Worm (Caenorhabditis elegans) whole organism, mixed stage, embryonic: ENCODE data around the gene flh-2.

ENCODE experiments used
- M03D4.4 ChIP-seq: sonication (generic microtip); optimal IDR thresholded peaks from 2 replicates; lab custom pipeline; 2017; ENCODE audit warnings: mild to moderate bottlenecking, missing genetic modification characterization, missing compliant biosample characterization
- bed-3 ChIP-seq: fragments of 200-800 bp; sonication (Bioruptor generic); optimal IDR thresholded peaks from 3 replicates; lab custom pipeline; 2018; ENCODE audit warnings: mild to moderate bottlenecking, missing genetic modification characterization, moderate library complexity, missing compliant biosample characterization
- ceh-39 ChIP-seq: fragments of 150-350 bp; optimal IDR thresholded peaks from 2 replicates; lab custom pipeline; 2014; ENCODE audit warnings: missing biosample characterization, missing genetic modification characterization
- ceh-43 ChIP-seq: fragments of 200-800 bp; sonication (Bioruptor generic); optimal IDR thresholded peaks from 2 replicates; lab custom pipeline; 2018; ENCODE audit warnings: mild to moderate bottlenecking, missing genetic modification characterization, moderate library complexity, missing compliant biosample characterization
- ceh-83 ChIP-seq: fragments of 200-800 bp; sonication (Bioruptor generic); optimal IDR thresholded peaks from 2 replicates; lab custom pipeline; 2018; ENCODE audit warnings: mild to moderate bottlenecking, missing genetic modification characterization, missing compliant biosample characterization
- ces-1 ChIP-seq: fragments of 150-350 bp; optimal IDR thresholded peaks from 2 replicates; lab custom pipeline; 2014; ENCODE audit warnings: missing biosample characterization, missing genetic modification reagents, missing genetic modification characterization
- cnd-1 ChIP-seq: fragments of 200-800 bp; sonication (Bioruptor generic); optimal IDR thresholded peaks from 2 replicates; lab custom pipeline; 2018; ENCODE audit warnings: mild to moderate bottlenecking, missing genetic modification characterization, missing compliant biosample characterization
- drap-1 ChIP-seq: fragments of 200-800 bp; sonication (Bioruptor generic); optimal IDR thresholded peaks from 3 replicates; lab custom pipeline; 2018; ENCODE audit warnings: mild to moderate bottlenecking, missing genetic modification characterization, missing compliant biosample characterization
- elt-3 ChIP-seq: fragments of 150-350 bp; optimal IDR thresholded peaks from 2 replicates; lab custom pipeline; 2014; ENCODE audit warnings: missing biosample characterization, missing genetic modification characterization
- flh-1 ChIP-seq: fragments of 200-800 bp; sonication (Bioruptor generic); optimal IDR thresholded peaks from 2 replicates; lab custom pipeline; 2018; ENCODE audit warnings: mild to moderate bottlenecking, missing genetic modification characterization, moderate library complexity, missing compliant biosample characterization
- ham-2 ChIP-seq: fragments of 200-800 bp; sonication (Bioruptor generic); optimal IDR thresholded peaks from 2 replicates; lab custom pipeline; 2018; ENCODE audit warnings: mild to moderate bottlenecking, missing genetic modification characterization, missing compliant biosample characterization
- lin-13 ChIP-seq: fragments of 150-350 bp; optimal IDR thresholded peaks from 2 replicates; lab custom pipeline; 2014; ENCODE audit warnings: missing biosample characterization, missing genetic modification characterization
- lin-32 ChIP-seq: fragments of 200-800 bp; sonication (Bioruptor generic); optimal IDR thresholded peaks from 2 replicates; lab custom pipeline; 2018; ENCODE audit warnings: mild to moderate bottlenecking, missing genetic modification characterization, missing compliant biosample characterization
- lsy-2 ChIP-seq: fragments of 150-350 bp; optimal IDR thresholded peaks from 2 replicates; lab custom pipeline; 2014; ENCODE audit warnings: missing biosample characterization, missing genetic modification characterization
- mab-5 ChIP-seq: fragments of 150-350 bp; optimal IDR thresholded peaks from 2 replicates; lab custom pipeline; 2014; ENCODE audit warnings: missing biosample characterization, missing genetic modification characterization
- mep-1 ChIP-seq: fragments of 150-350 bp; optimal IDR thresholded peaks from 2 replicates; lab custom pipeline; 2017; ENCODE audit warnings: missing biosample characterization, missing genetic modification reagents, missing genetic modification characterization, inconsistent platforms
- mls-2 ChIP-seq: sonication (generic microtip); optimal IDR thresholded peaks from 2 replicates; lab custom pipeline; 2016; ENCODE audit warnings: mild to moderate bottlenecking, missing genetic modification characterization, moderate library complexity, missing compliant biosample characterization
- nhr-12 ChIP-seq: fragments of 150-350 bp; optimal IDR thresholded peaks from 2 replicates; lab custom pipeline; 2014; ENCODE audit warnings: missing biosample characterization, missing genetic modification characterization
- nhr-2 ChIP-seq: fragments of 150-350 bp; optimal IDR thresholded peaks from 2 replicates; lab custom pipeline; 2014; ENCODE audit warnings: missing biosample characterization, missing genetic modification characterization
- nhr-237 ChIP-seq: fragments of 150-350 bp; optimal IDR thresholded peaks from 2 replicates; lab custom pipeline; 2014; ENCODE audit warnings: missing biosample characterization, missing genetic modification characterization
- nhr-28 ChIP-seq: fragments of 150-350 bp; optimal IDR thresholded peaks from 2 replicates; lab custom pipeline; 2014; ENCODE audit warnings: missing biosample characterization, missing genetic modification characterization
- nhr-76 ChIP-seq: sonication (generic microtip); optimal IDR thresholded peaks from 2 replicates; lab custom pipeline; 2017; ENCODE audit warnings: missing biosample characterization, missing genetic modification characterization
- pha-4 ChIP-seq: fragments of 150-350 bp; optimal IDR thresholded peaks from 2 replicates; lab custom pipeline; 2018; ENCODE audit warnings: missing biosample characterization, missing genetic modification reagents, missing genetic modification characterization
- snpc-4 ChIP-seq: fragments of 150-350 bp; optimal IDR thresholded peaks from 2 replicates; lab custom pipeline; 2014; ENCODE audit warnings: missing biosample characterization, missing genetic modification characterization
- sptf-1 ChIP-seq: sonication (generic microtip); optimal IDR thresholded peaks from 2 replicates; lab custom pipeline; 2017; ENCODE audit warnings: mild to moderate bottlenecking, missing genetic modification characterization, moderate library complexity, missing compliant biosample characterization
- tbx-8 ChIP-seq: fragments of 200-800 bp; sonication (Bioruptor generic); optimal IDR thresholded peaks from 2 replicates; lab custom pipeline; 2018; ENCODE audit warnings: mild to moderate bottlenecking, missing genetic modification characterization, moderate library complexity, missing compliant biosample characterization
- unc-120 ChIP-seq: sonication (generic microtip); optimal IDR thresholded peaks from 2 replicates; lab custom pipeline; 2017; ENCODE audit warnings: missing genetic modification characterization, missing compliant biosample characterization; ENCODE audit not compliant: poor library complexity, severe bottlenecking
- unc-39 ChIP-seq: fragments of 150-350 bp; optimal IDR thresholded peaks from 2 replicates; lab custom pipeline; 2014; ENCODE audit warnings: missing biosample characterization, missing genetic modification characterization
- unc-62 ChIP-seq: fragments of 150-350 bp; optimal IDR thresholded peaks from 2 replicates; lab custom pipeline; 2014; ENCODE audit warnings: missing biosample characterization, missing genetic modification reagents, missing genetic modification characterization
- zip-8 ChIP-seq: fragments of 150-350 bp; optimal IDR thresholded peaks from 2 replicates; lab custom pipeline; 2014; ENCODE audit warnings: missing biosample characterization, missing genetic modification characterization
- ztf-11 ChIP-seq: fragments of 150-350 bp; optimal IDR thresholded peaks from 2 replicates; lab custom pipeline; 2014; ENCODE audit warnings: missing biosample characterization, missing genetic modification characterization

flh-2 gene

ce11 chrIII:4912317-4912716 is 39.6 kb upstream of the flh-2 start, which contains the start of the genes F26F4.9 and cee-1:
TSS of gene F26F4.9 (minus strand) at chrIII:4912521.
TSS of gene cee-1 (plus strand) at chrIII:4912699.
- TF ChIP-seq sptf-1 (peak; percentile 17), drap-1 (GFP tag; lab: Kevin White, UChicago) (no peak), ces-1 (GFP tag; lab: Kevin White, UChicago) (peak; percentile 37)

ce11 chrIII:4913736-4914135 is 38.2 kb upstream of the flh-2 start:
- no peak for TF ChIP-seq lin-32 (GFP tag; lab: Kevin White, UChicago)
- TF ChIP-seq ham-2: no peak
- no peak for TF ChIP-seq nhr-2 (tag; lab: Kevin White, UChicago)
- no peak for TF ChIP-seq snpc-4 (tag; lab: Kevin White, UChicago)
- TF ChIP-seq zip-8 (tag; lab: Kevin White, UChicago): no peak
- TF ChIP-seq sptf-1: no peak
- TF ChIP-seq nhr-28 (tag; lab: Kevin White, UChicago): no peak
- TF ChIP-seq bed-3: no peak
- TF ChIP-seq unc-62 (GFP tag; lab: Kevin White, UChicago): no peak
- TF ChIP-seq ztf-11 (tag; lab: Kevin White, UChicago): no peak
- no peak for TF ChIP-seq cnd-1 (tag; lab: Kevin White, UChicago)
- TF ChIP-seq ceh-39 (tag; lab: Kevin White, UChicago): no peak
- no peak for TF ChIP-seq unc-39 (tag; lab: Kevin White, UChicago)
- TF ChIP-seq lsy-2 (tag; lab: Kevin White, UChicago): no peak
- no peak for TF ChIP-seq lin-13
- TF ChIP-seq mep-1 (tag; lab: Kevin White, UChicago): no peak
- TF ChIP-seq tbx-8 (GFP tag; lab: Kevin White, UChicago): no peak
- no peak for TF ChIP-seq unc-120

DNA sequence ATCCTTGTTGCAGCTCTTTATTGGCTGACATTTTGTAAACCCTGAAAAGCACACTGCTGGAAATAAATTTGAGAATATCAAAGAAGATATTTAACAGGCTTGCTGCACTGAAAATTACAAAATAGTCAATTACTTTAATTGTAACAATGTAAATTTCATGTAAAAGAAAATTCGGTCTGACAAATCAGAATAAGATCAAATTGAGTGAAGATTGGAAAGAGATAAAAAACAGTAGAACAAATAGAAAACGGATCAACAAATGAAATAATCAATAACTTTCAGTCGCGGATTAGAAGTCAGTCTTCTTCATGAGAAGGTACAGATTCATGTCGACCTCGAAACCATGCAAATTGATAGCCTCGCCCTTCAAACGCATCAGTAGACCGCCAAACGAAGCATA is 34.8 kb upstream of the flh-2 start, which contains the start of gene rars-1:
Gene rars-1 (minus strand): TSS at position 101 of the 400 bp plus-strand sequence.
- TF ChIP-seq mep-1 (tag; lab: Kevin White, UChicago): no peak
- TF ChIP-seq nhr-2 (tag; lab: Kevin White, UChicago): no peak
- no peak for TF ChIP-seq ztf-11 (tag; lab: Kevin White, UChicago)
- TF ChIP-seq pha-4 (tag; lab: Kevin White, UChicago): no peak
- TF ChIP-seq lin-32 (GFP tag; lab: Kevin White, UChicago): no peak
- no peak for TF ChIP-seq M03D4.4 (tag; lab: Kevin White, UChicago)
- no peak for TF ChIP-seq lin-13
- no peak for TF ChIP-seq cnd-1 (tag; lab: Kevin White, UChicago)
- no peak for TF ChIP-seq nhr-12 (tag; lab: Kevin White, UChicago)
- TF ChIP-seq tbx-8 (GFP tag; lab: Kevin White, UChicago): no peak
- TF ChIP-seq sptf-1: no peak
- TF ChIP-seq elt-3: no peak
- TF ChIP-seq mab-5 (tag; lab: Kevin White, UChicago): no peak
- TF ChIP-seq ceh-39 (tag; lab: Kevin White, UChicago): no peak
- TF ChIP-seq bed-3: no peak
- no peak for TF ChIP-seq ces-1 (GFP tag; lab: Kevin White, UChicago)
- no peak for TF ChIP-seq flh-1 (GFP tag; lab: Kevin White, UChicago)

- TF ChIP-seq lsy-2 (tag; lab: Kevin White, UChicago) (peak; percentile 67), ceh-83 (GFP tag; lab: Kevin White, UChicago) (no peak), ham-2 (no peak), mep-1 (tag; lab: Kevin White, UChicago) (peak; percentile 55), unc-120 (peak; percentile 61), pha-4 (tag; lab: Kevin White, UChicago) (no peak), nhr-237 (tag; lab: Kevin White, UChicago) (peak; percentile 13)
Measured at ce11 chrIII:4917960-4918712, 33.8 kb upstream of the flh-2 start, which contains the start of gene rpb-8. TSS of gene rpb-8 (minus strand) at chrIII:4918008.

- TF ChIP-seq nhr-237 (tag; lab: Kevin White, UChicago) (no peak), lin-13 (no peak), flh-1 (GFP tag; lab: Kevin White, UChicago) (no peak), ceh-43 (GFP tag; lab: Kevin White, UChicago) (no peak), ceh-83 (GFP tag; lab: Kevin White, UChicago) (no peak), nhr-76 (tag; lab: Kevin White, UChicago) (no peak), elt-3 (no peak), nhr-2 (tag; lab: Kevin White, UChicago) (no peak), lin-32 (GFP tag; lab: Kevin White, UChicago) (no peak), mep-1 (tag; lab: Kevin White, UChicago) (no peak), mls-2 (tag; lab: Kevin White, UChicago) (no peak), ham-2 (no peak), nhr-12 (tag; lab: Kevin White, UChicago) (no peak), unc-39 (tag; lab: Kevin White, UChicago) (no peak), drap-1 (GFP tag; lab: Kevin White, UChicago) (no peak), bed-3 (no peak), M03D4.4 (tag; lab: Kevin White, UChicago) (no peak)
- TF ChIP-seq, all 35 proteins: peak for 0
Measured at ce11 chrIII:4918906-4919305, 33.0 kb upstream of the flh-2 start.
